Worm (Caenorhabditis elegans): ENCODE results near the gene Y49F6B.6.
A peak's percentile ranks its signal among the peaks of the same experiment; 100 is the strongest.

The Y49F6B.6 gene

DNA sequence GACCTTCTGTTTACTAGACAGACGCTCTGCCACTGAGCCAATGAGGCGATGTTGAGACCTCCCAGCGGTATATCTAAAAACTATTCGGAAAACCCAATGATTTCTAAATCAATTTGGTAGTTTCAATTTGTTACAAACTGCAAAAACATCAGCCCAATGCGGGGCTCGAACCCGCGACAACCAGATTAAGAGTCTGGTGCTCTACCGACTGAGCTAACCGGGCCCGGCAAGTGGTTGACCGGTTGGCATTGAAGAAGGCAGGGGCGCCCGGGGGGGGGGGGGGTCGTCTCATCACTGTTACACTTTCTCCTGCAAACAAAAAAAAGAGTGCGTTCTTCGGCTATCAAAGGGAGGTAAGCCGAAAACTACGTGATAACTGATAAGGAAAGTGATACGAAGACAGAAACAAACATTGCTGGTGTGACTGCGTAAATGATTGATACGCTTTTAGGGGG is 33.6 kb upstream of the Y49F6B.6 start (continued):
- TF ChIP-seq akir-1 (GFP tag; optimal IDR thresholded peaks at IDR 0.05) (no peak), athp-1 (tag; optimal IDR thresholded peaks at IDR 0.05) (peak; percentile 74), madf-8 (GFP tag; conservative IDR thresholded peaks at IDR 0.05) (no peak), ztf-28 (GFP tag; IDR thresholded peaks at IDR 0.05) (no peak), ztf-25 (GFP tag; IDR thresholded peaks at IDR 0.05) (peak; percentile 60; the same call in 1 of the 2 replicates), lsl-1 (GFP tag; optimal IDR thresholded peaks at IDR 0.05) (peak; percentile 65), B0019.2 (GFP tag; conservative IDR thresholded peaks at IDR 0.05) (peak; percentile 49; the same call in 1 of the 2 replicates), unc-130 (GFP tag; optimal IDR thresholded peaks at IDR 0.05) (peak; percentile 19), Y79H2A.3 (GFP tag; conservative IDR thresholded peaks at IDR 0.05) (no peak), attf-5 (GFP tag; optimal IDR thresholded peaks at IDR 0.05) (peak; percentile 55), ceh-79 (tag; optimal IDR thresholded peaks at IDR 0.05) (peak; percentile 75), lin-26 (GFP tag; IDR thresholded peaks at IDR 0.05) (peak; percentile 96), ztf-18 (tag; optimal IDR thresholded peaks at IDR 0.05) (peak; percentile 66), nhr-120 (GFP tag; IDR thresholded peaks at IDR 0.05) (0 out of 2 replicates have a peak, but pooled peaks have one; percentile 79), F10E7.11 (tag; optimal IDR thresholded peaks at IDR 0.05) (peak; percentile 65), atf-7 (tag; optimal IDR thresholded peaks at IDR 0.05) (peak; percentile 75), rpc-1 (optimal IDR thresholded peaks at IDR 0.05) (peak; percentile 90), rpc-1 (tag; optimal IDR thresholded peaks at IDR 0.05) (peak; percentile 87), let-526 (GFP tag; IDR thresholded peaks at IDR 0.05) (peak; percentile 40; the same call in 1 of the 2 replicates), repo-1 (tag; optimal IDR thresholded peaks at IDR 0.05) (peak; percentile 82), efl-1 (GFP tag; optimal IDR thresholded peaks at IDR 0.05) (no peak), F22D6.2 (tag; optimal IDR thresholded peaks at IDR 0.05) (no peak), nhr-90 (tag; optimal IDR thresholded peaks at IDR 0.05) (peak; percentile 92), rec-8 (tag; optimal IDR thresholded peaks at IDR 0.05) (peak; percentile 74 to 82), snpc-1.3 (tag; optimal IDR thresholded peaks at IDR 0.05; ENCODE audit: insufficient read depth) (peak; percentile 52), nhr-27 (tag; optimal IDR thresholded peaks at IDR 0.05) (peak; percentile 69), attf-3 (GFP tag; conservative IDR thresholded peaks at IDR 0.05) (no peak), dox-1 (GFP tag; IDR thresholded peaks at IDR 0.05) (peak; percentile 92), fkh-3 (tag; optimal IDR thresholded peaks at IDR 0.05) (no peak), dpff-1 (tag; optimal IDR thresholded peaks at IDR 0.05) (no peak), pbrm-1 (GFP tag; IDR thresholded peaks at IDR 0.05) (peak; percentile 81), egl-44 (GFP tag; IDR thresholded peaks at IDR 0.05) (peak; percentile 81; the same call in 1 of the 2 replicates), lin-54 (GFP tag; optimal IDR thresholded peaks at IDR 0.05) (peak; percentile 59), F57C9.4 (tag; optimal IDR thresholded peaks at IDR 0.05) (no peak), egrh-3 (GFP tag; IDR thresholded peaks at IDR 0.05) (peak; percentile 92), lag-1 (GFP tag; IDR thresholded peaks at IDR 0.05) (no peak), tbp1 (GFP tag; optimal IDR thresholded peaks at IDR 0.05) (peak; percentile 97), B0336.3 (GFP tag; IDR thresholded peaks at IDR 0.05) (peak; percentile 84; the same call in 1 of the 2 replicates), nfya-2 (GFP tag; IDR thresholded peaks at IDR 0.05) (no peak), ets-4 (GFP tag; optimal IDR thresholded peaks at IDR 0.05) (peak; percentile 33), rcor-1 (GFP tag; IDR thresholded peaks at IDR 0.05) (peak; percentile 43; the same call in 1 of the 2 replicates), Y95B8A.8 (GFP tag; IDR thresholded peaks at IDR 0.05) (no peak), tbx-9 (tag; optimal IDR thresholded peaks at IDR 0.05; ENCODE audit: borderline replicate concordance) (no peak), xnd-1 (tag; optimal IDR thresholded peaks at IDR 0.05) (peak; percentile 10), F57A8.1 (GFP tag; optimal IDR thresholded peaks at IDR 0.05) (peak; percentile 81), sptf-2 (GFP tag; optimal IDR thresholded peaks at IDR 0.05) (peak; percentile 73), mel-28 (tag; optimal IDR thresholded peaks at IDR 0.05; ENCODE audit: borderline replicate concordance) (no peak), bed-1 (GFP tag; IDR thresholded peaks at IDR 0.05) (no peak), ceh-27 (GFP tag; optimal IDR thresholded peaks at IDR 0.05) (peak; percentile 48)

All from whole organism, young adult.